Worm (Caenorhabditis elegans) whole organism, midembryonic: ENCODE measurements around the gene R155.3.
A peak's percentile ranks its signal among the peaks of the same experiment; 100 is the strongest.

Experiments used
- T22C8.4 ChIP-seq: fragments of 200-800 bp; sonication (Bioruptor generic); IDR thresholded peaks from 2 replicates; pipeline ENCODE4 v1.3.6; 2022; ENCODE audit warnings: missing genetic modification characterization, missing compliant biosample characterization
- cog-1 ChIP-seq: sonication (generic microtip); optimal IDR thresholded peaks from 2 replicates; lab custom pipeline; 2016; ENCODE audit warnings: missing genetic modification characterization, missing compliant biosample characterization
- flt-1 ChIP-seq: fragments of 200-800 bp; sonication (Bioruptor generic); IDR thresholded peaks from 2 replicates; pipeline ENCODE4 v1.3.6; 2022; ENCODE audit warnings: missing genetic modification characterization, missing compliant biosample characterization
- klf-2 ChIP-seq: fragments of 200-800 bp; sonication (Bioruptor generic); conservative IDR thresholded peaks from 2 replicates; pipeline ENCODE4 v1.3.6; 2022; ENCODE audit warnings: missing genetic modification reagents, missing genetic modification characterization, missing compliant biosample characterization
- med-1 ChIP-seq: sonication (generic microtip); optimal IDR thresholded peaks from 2 replicates; lab custom pipeline; 2017; ENCODE audit warnings: missing genetic modification characterization, mild to moderate bottlenecking, missing compliant biosample characterization, antibody characterized with exemption, missing genetic modification reagents; ENCODE audit not compliant: insufficient read depth
- ref-1 ChIP-seq: fragments of 200-800 bp; sonication (Bioruptor generic); conservative IDR thresholded peaks from 2 replicates; pipeline ENCODE4 v1.3.6; 2022; ENCODE audit warnings: missing genetic modification reagents, missing genetic modification characterization, missing compliant biosample characterization
- tab-1 ChIP-seq: fragments of 200-800 bp; sonication (Bioruptor generic); IDR thresholded peaks from 2 replicates; pipeline ENCODE4 v1.3.6; 2022; ENCODE audit warnings: missing genetic modification characterization, missing compliant biosample characterization
- ztf-23 ChIP-seq: fragments of 200-800 bp; sonication (Bioruptor generic); IDR thresholded peaks from 2 replicates; pipeline ENCODE4 v1.3.6; 2022; ENCODE audit warnings: missing genetic modification reagents, missing genetic modification characterization, missing compliant biosample characterization
- ztf-29 ChIP-seq: fragments of 200-800 bp; sonication (Bioruptor generic); IDR thresholded peaks from 2 replicates; pipeline ENCODE4 v1.3.6; 2022; ENCODE audit warnings: missing genetic modification reagents, missing genetic modification characterization, missing compliant biosample characterization

R155.3 gene

DNA sequence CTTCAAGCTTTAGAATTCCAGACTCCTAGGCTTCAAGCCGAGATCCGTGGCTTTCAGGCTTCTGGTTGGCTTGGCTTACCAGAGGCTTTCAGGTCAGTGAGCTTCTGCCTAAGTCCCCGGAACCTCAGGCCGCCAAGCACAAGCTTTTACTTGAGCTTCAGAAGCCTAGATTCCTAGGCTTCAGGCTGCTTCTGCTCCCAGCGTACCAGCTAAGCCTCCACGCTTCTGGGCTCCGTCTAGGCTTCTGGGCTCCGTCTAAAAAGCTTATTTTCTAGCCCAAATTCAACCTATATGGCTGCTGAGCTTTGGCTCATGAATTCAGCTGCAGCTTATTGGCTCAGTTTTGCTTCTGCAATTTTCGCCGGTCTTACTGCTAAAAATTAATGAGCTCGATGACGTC lies 50.8 kb downstream of the R155.3 start:
- TF ChIP-seq ztf-29 (GFP tag; lab: Robert Waterston, UW) (no peak), cog-1 (tag; lab: Kevin White, UChicago) (no peak), ztf-23 (no peak), klf-2 (GFP tag; lab: Robert Waterston, UW) (no peak), ref-1 (GFP tag; lab: Robert Waterston, UW) (no peak), flt-1 (GFP tag; lab: Robert Waterston, UW) (no peak), med-1 (GFP tag; lab: Kevin White, UChicago) (no peak), T22C8.4 (GFP tag; lab: Robert Waterston, UW) (no peak), tab-1 (GFP tag; lab: Robert Waterston, UW) (no peak)

- peak; percentile 14; the same call in 1 of the 2 replicates for TF ChIP-seq tab-1 (GFP tag; lab: Robert Waterston, UW)
- TF ChIP-seq ztf-29 (GFP tag; lab: Robert Waterston, UW), result peak; percentile 87
- no peak for TF ChIP-seq T22C8.4 (GFP tag; lab: Robert Waterston, UW)
- 0 out of 2 replicates have a peak, but pooled peaks have one; percentile 45 for TF ChIP-seq ztf-23
- peak; percentile 99 for TF ChIP-seq cog-1 (tag; lab: Kevin White, UChicago)
- TF ChIP-seq ref-1 (GFP tag; lab: Robert Waterston, UW), result no peak
- TF ChIP-seq flt-1 (GFP tag; lab: Robert Waterston, UW), result peak; percentile 75
Measured at ce11 chrIII:1925048-1925537, 51.4 kb downstream of the R155.3 start.

- TF ChIP-seq med-1 (GFP tag; lab: Kevin White, UChicago) (no peak), tab-1 (GFP tag; lab: Robert Waterston, UW) (peak; percentile 61; the same call in 1 of the 2 replicates), flt-1 (GFP tag; lab: Robert Waterston, UW) (peak; percentile 79), ztf-29 (GFP tag; lab: Robert Waterston, UW) (peak; percentile 48; the same call in 1 of the 2 replicates), klf-2 (GFP tag; lab: Robert Waterston, UW) (no peak), T22C8.4 (GFP tag; lab: Robert Waterston, UW) (no peak), ref-1 (GFP tag; lab: Robert Waterston, UW) (no peak), ztf-23 (0 out of 2 replicates have a peak, but pooled peaks have one; percentile 7), cog-1 (tag; lab: Kevin White, UChicago) (peak; percentile 97)
Measured at ce11 chrIII:1923419-1924318, 52.9 kb downstream of the R155.3 start.

DNA sequence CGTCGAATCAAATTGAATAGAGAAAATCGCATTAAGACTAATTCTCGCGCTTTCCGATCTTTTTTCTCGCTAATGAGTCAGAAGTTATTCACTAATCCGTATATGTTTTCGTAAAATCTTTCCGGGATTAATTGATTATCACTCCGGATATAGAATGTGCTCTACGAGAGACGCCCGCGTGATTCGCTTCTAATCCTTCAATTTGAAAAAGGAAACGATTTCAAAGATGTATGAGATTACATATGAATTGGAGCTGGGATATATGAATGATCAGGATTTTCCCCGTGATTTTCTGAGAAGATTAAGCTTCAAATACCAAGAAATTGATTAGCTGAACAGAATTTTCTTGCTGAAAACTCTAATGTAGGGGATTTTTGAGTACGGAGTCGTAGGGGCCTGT lies 54.0 kb downstream of the R155.3 start:
- TF ChIP-seq ref-1 (GFP tag; lab: Robert Waterston, UW) (no peak), tab-1 (GFP tag; lab: Robert Waterston, UW) (no peak), T22C8.4 (GFP tag; lab: Robert Waterston, UW) (no peak), ztf-29 (GFP tag; lab: Robert Waterston, UW) (no peak), klf-2 (GFP tag; lab: Robert Waterston, UW) (no peak), flt-1 (GFP tag; lab: Robert Waterston, UW) (no peak)

- TF ChIP-seq tab-1 (GFP tag; lab: Robert Waterston, UW) (no peak), ztf-23 (no peak), T22C8.4 (GFP tag; lab: Robert Waterston, UW) (no peak), ref-1 (GFP tag; lab: Robert Waterston, UW) (no peak), med-1 (GFP tag; lab: Kevin White, UChicago) (no peak), cog-1 (tag; lab: Kevin White, UChicago) (no peak), flt-1 (GFP tag; lab: Robert Waterston, UW) (no peak), ztf-29 (GFP tag; lab: Robert Waterston, UW) (no peak), klf-2 (GFP tag; lab: Robert Waterston, UW) (no peak)
Measured at ce11 chrIII:1922081-1922480, 54.5 kb downstream of the R155.3 start.
